Worm (Caenorhabditis elegans): ENCODE data around the gene dph-1.

ce11 chrIII:3726443-3726842 lies 19.8 kb downstream of the dph-1 start, which contains the start of gene gldi-5:
- TF ChIP-seq dao-5 (tag; optimal IDR thresholded peaks at IDR 0.05) (no peak), him-1 (tag; optimal IDR thresholded peaks at IDR 0.05) (no peak)

Data from whole organism, L4/young adult.